Worm (Caenorhabditis elegans) whole organism, L3 larva: Measurements from ENCODE around the gene cyp-43A1.

ENCODE experiments used
- ZK546.5 ChIP-seq: sonication (generic microtip); optimal IDR thresholded peaks from 2 replicates; lab custom pipeline; 2017; ENCODE audit warnings: missing biosample characterization, missing genetic modification characterization
- aly-2 ChIP-seq: fragments of 150-350 bp; optimal IDR thresholded peaks from 2 replicates; lab custom pipeline; 2014; ENCODE audit warnings: missing biosample characterization, missing genetic modification characterization
- ceh-16 ChIP-seq: sonication (generic microtip); optimal IDR thresholded peaks from 2 replicates; lab custom pipeline; 2017; ENCODE audit warnings: missing biosample characterization, missing genetic modification characterization
- ceh-28 ChIP-seq: fragments of 150-350 bp; optimal IDR thresholded peaks from 2 replicates; lab custom pipeline; 2014; ENCODE audit warnings: missing biosample characterization, missing genetic modification reagents, missing genetic modification characterization
- ceh-9 ChIP-seq: sonication (generic microtip); optimal IDR thresholded peaks from 2 replicates; lab custom pipeline; 2018; ENCODE audit warnings: missing biosample characterization, missing genetic modification characterization
- daf-12 ChIP-seq: fragments of 150-350 bp; optimal IDR thresholded peaks from 2 replicates; lab custom pipeline; 2014; ENCODE audit warnings: missing biosample characterization, missing genetic modification reagents, missing genetic modification characterization
- egl-27 ChIP-seq: sonication (generic microtip); optimal IDR thresholded peaks from 4 replicates; lab custom pipeline; 2017; ENCODE audit warnings: missing biosample characterization, missing genetic modification reagents, missing genetic modification characterization
- egl-5 ChIP-seq: fragments of 150-350 bp; optimal IDR thresholded peaks from 2 replicates; lab custom pipeline; 2017; ENCODE audit warnings: missing biosample characterization, missing genetic modification reagents, missing genetic modification characterization, inconsistent platforms
- elt-1 ChIP-seq: fragments of 150-350 bp; optimal IDR thresholded peaks from 2 replicates; lab custom pipeline; 2014; ENCODE audit warnings: missing biosample characterization, missing genetic modification characterization
- elt-2 ChIP-seq: sonication (generic microtip); optimal IDR thresholded peaks from 2 replicates; lab custom pipeline; 2016; ENCODE audit warnings: missing genetic modification reagents, mild to moderate bottlenecking, missing genetic modification characterization, missing compliant biosample characterization
- fkh-10 ChIP-seq: sonication (generic microtip); optimal IDR thresholded peaks from 2 replicates; lab custom pipeline; 2017; ENCODE audit warnings: missing biosample characterization, missing genetic modification reagents, missing genetic modification characterization
- hmg-11 ChIP-seq: sonication (generic microtip); optimal IDR thresholded peaks from 2 replicates; lab custom pipeline; 2016; ENCODE audit warnings: missing genetic modification characterization, missing compliant biosample characterization
- jun-1 ChIP-seq: fragments of 150-350 bp; optimal IDR thresholded peaks from 2 replicates; lab custom pipeline; 2014; ENCODE audit warnings: missing biosample characterization, missing genetic modification reagents, missing genetic modification characterization
- lin-15B ChIP-seq: fragments of 150-350 bp; optimal IDR thresholded peaks from 2 replicates; lab custom pipeline; 2014; ENCODE audit warnings: missing biosample characterization, missing genetic modification characterization
- lsy-12 ChIP-seq: sonication (generic microtip); optimal IDR thresholded peaks from 2 replicates; lab custom pipeline; 2016; ENCODE audit warnings: mild to moderate bottlenecking, missing genetic modification characterization, missing compliant biosample characterization
- mml-1 ChIP-seq: fragments of 150-350 bp; sonication (generic microtip); optimal IDR thresholded peaks from 3 replicates; lab custom pipeline; 2014; ENCODE audit warnings: missing biosample characterization, missing genetic modification characterization
- nfya-1 ChIP-seq: sonication (generic microtip); optimal IDR thresholded peaks from 2 replicates; lab custom pipeline; 2017; ENCODE audit warnings: missing genetic modification characterization, mild to moderate bottlenecking, missing compliant biosample characterization, antibody characterized with exemption, moderate library complexity; ENCODE audit not compliant: insufficient read depth
- nhr-11 ChIP-seq: fragments of 150-350 bp; optimal IDR thresholded peaks from 2 replicates; lab custom pipeline; 2014; ENCODE audit warnings: missing biosample characterization, missing genetic modification characterization
- nhr-12 ChIP-seq: fragments of 150-350 bp; optimal IDR thresholded peaks from 2 replicates; lab custom pipeline; 2014; ENCODE audit warnings: missing biosample characterization, missing genetic modification characterization
- nhr-23 ChIP-seq: fragments of 150-350 bp; optimal IDR thresholded peaks from 2 replicates; lab custom pipeline; 2014; ENCODE audit warnings: missing biosample characterization, missing genetic modification reagents, missing genetic modification characterization
- nhr-77 ChIP-seq: fragments of 150-350 bp; optimal IDR thresholded peaks from 2 replicates; lab custom pipeline; 2014; ENCODE audit warnings: missing biosample characterization, missing genetic modification characterization
- pha-4 ChIP-seq: fragments of 150-350 bp; optimal IDR thresholded peaks from 2 replicates; lab custom pipeline; 2014; ENCODE audit warnings: missing biosample characterization, missing genetic modification reagents, missing genetic modification characterization
- pqm-1 ChIP-seq: fragments of 150-350 bp; optimal IDR thresholded peaks from 2 replicates; lab custom pipeline; 2017; ENCODE audit warnings: missing biosample characterization, missing genetic modification characterization, inconsistent platforms
- tbx-2 ChIP-seq: sonication (generic microtip); optimal IDR thresholded peaks from 2 replicates; lab custom pipeline; 2016; ENCODE audit warnings: mild to moderate bottlenecking, missing genetic modification characterization, missing compliant biosample characterization
- unc-39 ChIP-seq: sonication (generic microtip); optimal IDR thresholded peaks from 4 replicates; lab custom pipeline; 2017; ENCODE audit warnings: missing biosample characterization, missing genetic modification characterization
- unc-62 ChIP-seq: fragments of 150-350 bp; sonication (generic microtip); optimal IDR thresholded peaks from 4 replicates; lab custom pipeline; 2014; ENCODE audit warnings: missing biosample characterization, missing genetic modification reagents, missing genetic modification characterization
- ztf-11 ChIP-seq: fragments of 150-350 bp; optimal IDR thresholded peaks from 2 replicates; lab custom pipeline; 2014; ENCODE audit warnings: missing biosample characterization, missing genetic modification characterization
- ztf-4 ChIP-seq: fragments of 150-350 bp; optimal IDR thresholded peaks from 2 replicates; lab custom pipeline; 2014; ENCODE audit warnings: missing biosample characterization, missing genetic modification characterization

The cyp-43A1 gene

ce11 chrX:5714077-5714675 lies at the start of gene cyp-43A1:
Gene cyp-43A1, plus strand, starts transcription at chrX:5714522.
- TF ChIP-seq ZK546.5 (no peak), elt-2 (tag; lab: Kevin White, UChicago) (peak; percentile 71), lsy-12 (tag; lab: Kevin White, UChicago) (no peak), nhr-23 (tag; lab: Kevin White, UChicago) (no peak), ceh-9 (tag; lab: Kevin White, UChicago) (no peak), elt-1 (tag; lab: Kevin White, UChicago) (no peak)
- TF ChIP-seq, all 47 proteins: peak for 1

DNA sequence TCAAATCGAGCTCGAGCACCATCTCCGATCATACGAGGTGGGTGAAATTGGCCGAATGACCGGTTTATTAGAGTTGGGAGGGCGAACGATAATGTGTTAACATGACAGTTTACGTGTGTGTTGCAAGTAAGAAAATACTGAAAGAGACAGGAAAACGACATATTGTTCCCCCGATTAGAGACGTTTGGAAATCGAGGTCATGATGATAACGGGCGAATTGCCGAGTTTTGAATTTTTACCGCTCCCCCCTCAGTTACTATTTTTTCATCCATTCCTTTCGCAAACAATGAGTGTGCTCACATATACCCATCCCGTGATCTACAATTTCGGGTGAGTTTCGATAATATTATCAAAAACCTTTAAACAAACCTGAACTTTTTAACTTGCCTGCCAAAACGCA lies 44.6 kb upstream of the cyp-43A1 start:
- TF ChIP-seq fkh-10 (GFP tag; lab: Kevin White, UChicago) (no peak), pha-4 (tag; lab: Kevin White, UChicago) (peak; percentile 41), hmg-11 (tag; lab: Kevin White, UChicago) (no peak), egl-5 (tag; lab: Kevin White, UChicago) (no peak), ceh-16 (tag; lab: Kevin White, UChicago) (no peak), lin-15B (tag; lab: Kevin White, UChicago) (no peak), nhr-12 (tag; lab: Kevin White, UChicago) (no peak), nhr-23 (tag; lab: Kevin White, UChicago) (no peak), elt-2 (tag; lab: Kevin White, UChicago) (peak; percentile 82), jun-1 (peak; percentile 17), aly-2 (tag; lab: Kevin White, UChicago) (no peak), pqm-1 (tag; lab: Kevin White, UChicago) (peak; percentile 45), ZK546.5 (no peak)

ce11 chrX:5670829-5671228 lies 43.5 kb upstream of the cyp-43A1 start:
- TF ChIP-seq elt-2 (tag; lab: Kevin White, UChicago) (peak; percentile 56), pqm-1 (tag; lab: Kevin White, UChicago) (peak; percentile 37), ceh-16 (tag; lab: Kevin White, UChicago) (no peak), elt-1 (tag; lab: Kevin White, UChicago) (no peak)

ce11 chrX:5672615-5673014 lies 41.7 kb upstream of the cyp-43A1 start:
- TF ChIP-seq nfya-1 (tag; lab: Kevin White, UChicago) (no peak), fkh-10 (GFP tag; lab: Kevin White, UChicago) (no peak), lin-15B (tag; lab: Kevin White, UChicago) (no peak), ztf-11 (tag; lab: Kevin White, UChicago) (no peak), unc-62 (GFP tag; lab: Kevin White, UChicago) (no peak), tbx-2 (no peak), daf-12 (tag; lab: Kevin White, UChicago) (no peak), nhr-77 (tag; lab: Kevin White, UChicago) (no peak), pha-4 (tag; lab: Kevin White, UChicago) (no peak), ceh-28 (tag; lab: Kevin White, UChicago) (no peak), lsy-12 (tag; lab: Kevin White, UChicago) (no peak), ztf-4 (tag; lab: Kevin White, UChicago) (no peak), ceh-9 (tag; lab: Kevin White, UChicago) (no peak)
- TF ChIP-seq, all 47 proteins: peak for 0

DNA sequence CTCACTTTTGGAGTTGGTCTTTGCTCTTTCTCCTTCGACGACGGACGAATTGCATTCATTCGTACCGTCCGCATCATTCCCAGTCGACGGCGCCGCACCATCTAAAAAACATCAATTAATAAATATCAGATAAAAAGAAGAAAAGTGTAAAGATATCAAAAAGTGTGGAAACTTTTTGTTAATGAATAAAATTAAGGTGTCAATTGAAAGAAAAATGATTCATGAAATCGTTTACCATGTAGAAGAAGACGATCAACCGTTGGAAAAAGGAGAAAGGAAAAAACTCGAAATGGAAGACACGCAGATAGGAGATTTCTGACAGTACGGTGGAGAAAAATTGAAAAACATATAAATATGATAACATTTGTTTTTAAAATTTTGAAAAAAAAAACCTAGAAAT lies 34.2 kb upstream of the cyp-43A1 start, which contains the start of gene set-19:
TSS of gene set-19 (minus strand) at position 101 of the 400 bp plus-strand sequence.
- TF ChIP-seq egl-27 (tag; lab: Kevin White, UChicago) (no peak), hmg-11 (tag; lab: Kevin White, UChicago) (no peak), lsy-12 (tag; lab: Kevin White, UChicago) (no peak), nhr-23 (tag; lab: Kevin White, UChicago) (no peak), ztf-4 (tag; lab: Kevin White, UChicago) (no peak), tbx-2 (no peak), unc-39 (no peak), ZK546.5 (no peak), pqm-1 (tag; lab: Kevin White, UChicago) (no peak), nhr-12 (tag; lab: Kevin White, UChicago) (no peak), nhr-11 (tag; lab: Kevin White, UChicago) (no peak), fkh-10 (GFP tag; lab: Kevin White, UChicago) (no peak), ceh-28 (tag; lab: Kevin White, UChicago) (no peak), unc-62 (GFP tag; lab: Kevin White, UChicago) (no peak), nfya-1 (tag; lab: Kevin White, UChicago) (no peak), mml-1 (tag; lab: Kevin White, UChicago) (no peak), ceh-16 (tag; lab: Kevin White, UChicago) (no peak)
- TF ChIP-seq, all 47 proteins: peak for 0
